Worm (Caenorhabditis elegans) whole organism, young adult: ENCODE data around the gene trpa-1.

Source experiments
- B0336.3 ChIP-seq: fragments of 200-800 bp; sonication (Bioruptor generic); IDR thresholded peaks from 2 replicates; pipeline ENCODE4 v1.3.6; 2022; ENCODE audit warnings: missing genetic modification characterization, missing compliant biosample characterization
- C06A6.2 ChIP-seq: fragments of 200-800 bp; sonication (Bioruptor generic); conservative IDR thresholded peaks from 2 replicates; pipeline ENCODE4 v1.3.6; 2022; ENCODE audit warnings: missing genetic modification characterization, missing compliant biosample characterization
- F22D6.2 ChIP-seq: sonication (generic microtip); optimal IDR thresholded peaks from 2 replicates; lab custom pipeline; 2016; ENCODE audit warnings: mild to moderate bottlenecking, missing genetic modification characterization, missing compliant biosample characterization
- F57C9.4 ChIP-seq: sonication (generic microtip); optimal IDR thresholded peaks from 2 replicates; lab custom pipeline; 2017; ENCODE audit warnings: mild to moderate bottlenecking, missing genetic modification characterization, missing compliant biosample characterization
- T07F8.4 ChIP-seq: sonication (generic microtip); optimal IDR thresholded peaks from 2 replicates; lab custom pipeline; 2016; ENCODE audit warnings: mild to moderate bottlenecking, missing genetic modification characterization, moderate library complexity, missing compliant biosample characterization
- Y53G8AR.9 ChIP-seq: fragments of 200-800 bp; sonication (Bioruptor generic); conservative IDR thresholded peaks from 2 replicates; pipeline ENCODE4 v1.3.6; 2022; ENCODE audit warnings: missing genetic modification reagents, missing genetic modification characterization, missing compliant biosample characterization
- Y56A3A.18 ChIP-seq: fragments of 200-800 bp; sonication (Bioruptor generic); IDR thresholded peaks from 2 replicates; pipeline ENCODE4 v1.3.6; 2022; ENCODE audit warnings: missing genetic modification reagents, missing genetic modification characterization, missing compliant biosample characterization
- Y95B8A.8 ChIP-seq: fragments of 200-800 bp; sonication (Bioruptor generic); IDR thresholded peaks from 2 replicates; pipeline ENCODE4 v1.3.6; 2022; ENCODE audit warnings: missing genetic modification reagents, missing genetic modification characterization, missing compliant biosample characterization
- ama-1 ChIP-seq, 3 experiments: fragments of 150-350 bp in 1 of 3; sonication (generic microtip) in 2 of 3; optimal IDR thresholded peaks; 2 replicates each; lab custom pipeline; 2014 to 2018; ENCODE audit warnings: missing biosample characterization in 2 of 3, missing genetic modification characterization in 2 of 3, missing genetic modification reagents in 2 of 3
- aptf-3 ChIP-seq: fragments of 200-800 bp; sonication (Bioruptor generic); IDR thresholded peaks from 2 replicates; pipeline ENCODE4 v1.3.6; 2022; ENCODE audit warnings: missing genetic modification characterization, missing compliant biosample characterization
- atf-7 ChIP-seq: sonication (generic microtip); optimal IDR thresholded peaks from 2 replicates; lab custom pipeline; 2017; ENCODE audit warnings: mild to moderate bottlenecking, missing genetic modification characterization, missing compliant biosample characterization
- cebp-1 ChIP-seq, 2 experiments: fragments of 200-800 bp in 1 of 2; sonication (Bioruptor generic) in 1 of 2; sonication (generic microtip) in 1 of 2; IDR thresholded peaks in 1 of 2; optimal IDR thresholded peaks in 1 of 2; 2 replicates each; pipeline versions ENCODE4 v1.3.6 to Lab custom; 2017 to 2022; ENCODE audit warnings: missing compliant biosample characterization in 2 of 2, missing genetic modification characterization in 2 of 2, mild to moderate bottlenecking in 1 of 2, missing genetic modification reagents in 1 of 2, moderate library complexity in 1 of 2
- ceh-58 ChIP-seq: fragments of 200-800 bp; sonication (Bioruptor generic); IDR thresholded peaks from 2 replicates; pipeline ENCODE4 v1.3.6; 2022; ENCODE audit warnings: missing genetic modification characterization, missing compliant biosample characterization
- die-1 ChIP-seq: sonication (generic microtip); optimal IDR thresholded peaks from 2 replicates; lab custom pipeline; 2016; ENCODE audit warnings: missing genotype, mild to moderate bottlenecking, missing genetic modification characterization, missing compliant biosample characterization
- efl-1 ChIP-seq: fragments of 150-350 bp; optimal IDR thresholded peaks from 2 replicates; lab custom pipeline; 2014; ENCODE audit warnings: missing biosample characterization, missing genetic modification reagents, missing genetic modification characterization
- ekl-4 ChIP-seq: fragments of 200-800 bp; sonication (Bioruptor generic); IDR thresholded peaks from 2 replicates; pipeline ENCODE4 v1.3.6; 2022; ENCODE audit warnings: missing genetic modification reagents, missing genetic modification characterization, missing compliant biosample characterization
- fkh-3 ChIP-seq: sonication (generic microtip); optimal IDR thresholded peaks from 2 replicates; lab custom pipeline; 2016; ENCODE audit warnings: mild to moderate bottlenecking, missing genetic modification characterization, missing compliant biosample characterization
- hsf-1 ChIP-seq: fragments of 200-800 bp; sonication (Bioruptor generic); IDR thresholded peaks from 2 replicates; pipeline ENCODE4 v1.3.6; 2022; ENCODE audit warnings: missing genetic modification reagents, missing genetic modification characterization, missing compliant biosample characterization
- lag-1 ChIP-seq: fragments of 200-800 bp; sonication (Bioruptor generic); IDR thresholded peaks from 2 replicates; pipeline ENCODE4 v1.3.6; 2022; ENCODE audit warnings: missing genetic modification reagents, missing genetic modification characterization, missing compliant biosample characterization
- lin-26 ChIP-seq: fragments of 200-800 bp; sonication (Bioruptor generic); IDR thresholded peaks from 2 replicates; pipeline ENCODE4 v1.3.6; 2022; ENCODE audit warnings: missing genetic modification reagents, missing genetic modification characterization, missing compliant biosample characterization
- lsy-27 ChIP-seq: sonication (generic microtip); optimal IDR thresholded peaks from 2 replicates; lab custom pipeline; 2017; ENCODE audit warnings: missing genetic modification characterization, mild to moderate bottlenecking, missing compliant biosample characterization, antibody characterized with exemption, missing genotype, borderline replicate concordance; ENCODE audit not compliant: insufficient read depth
- madf-3 ChIP-seq: fragments of 200-800 bp; sonication (Bioruptor generic); IDR thresholded peaks from 2 replicates; pipeline ENCODE4 v1.3.6; 2022; ENCODE audit warnings: missing genetic modification reagents, missing genetic modification characterization, missing compliant biosample characterization
- mcd-1 ChIP-seq: fragments of 200-800 bp; sonication (Bioruptor generic); IDR thresholded peaks from 2 replicates; pipeline ENCODE4 v1.3.6; 2022; ENCODE audit warnings: missing genetic modification reagents, missing genetic modification characterization, missing compliant biosample characterization
- nfya-1 ChIP-seq: sonication (generic microtip); optimal IDR thresholded peaks from 2 replicates; lab custom pipeline; 2017; ENCODE audit warnings: antibody characterized with exemption, missing compliant biosample characterization, missing genetic modification characterization, borderline replicate concordance; ENCODE audit not compliant: insufficient read depth
- snpc-1.3 ChIP-seq: sonication (generic microtip); optimal IDR thresholded peaks from 2 replicates; lab custom pipeline; 2017; ENCODE audit warnings: missing genetic modification characterization, mild to moderate bottlenecking, missing compliant biosample characterization, antibody characterized with exemption, moderate library complexity, missing genotype, missing genetic modification reagents; ENCODE audit not compliant: insufficient read depth
- unc-62 ChIP-seq: fragments of 150-350 bp; optimal IDR thresholded peaks from 2 replicates; lab custom pipeline; 2014; ENCODE audit warnings: missing biosample characterization, missing genetic modification reagents, missing genetic modification characterization
- xnd-1 ChIP-seq: sonication (generic microtip); optimal IDR thresholded peaks from 2 replicates; lab custom pipeline; 2016; ENCODE audit warnings: missing genotype, missing genetic modification reagents, missing genetic modification characterization, missing compliant biosample characterization
- zfh-2 ChIP-seq: fragments of 200-800 bp; sonication (Bioruptor generic); conservative IDR thresholded peaks from 2 replicates; pipeline ENCODE4 v1.3.6; 2022; ENCODE audit warnings: missing genetic modification reagents, missing genetic modification characterization, missing compliant biosample characterization
- ztf-22 ChIP-seq: fragments of 200-800 bp; sonication (Bioruptor generic); optimal IDR thresholded peaks from 2 replicates; lab custom pipeline; 2018; ENCODE audit warnings: mild to moderate bottlenecking, missing genetic modification characterization, moderate library complexity, missing compliant biosample characterization
- ztf-3 ChIP-seq: fragments of 200-800 bp; sonication (Bioruptor generic); optimal IDR thresholded peaks from 2 replicates; lab custom pipeline; 2018; ENCODE audit warnings: mild to moderate bottlenecking, missing genetic modification characterization, missing compliant biosample characterization

The trpa-1 gene

ce11 chrIV:11913295-11913940 lies 49.1 kb downstream of the trpa-1 start (continued):
- TF ChIP-seq cebp-1 (GFP tag; IDR thresholded peaks at IDR 0.05; lab: Robert Waterston, UW) (no peak; the same call in 1 of the 2 replicates), cebp-1 (tag; optimal IDR thresholded peaks at IDR 0.05; lab: Kevin White, UChicago) (peak; percentile 74), lsy-27 (no peak), C06A6.2 (GFP tag; lab: Robert Waterston, UW) (no peak; the same call in 1 of the 2 replicates), efl-1 (GFP tag; lab: Kevin White, UChicago) (no peak), Y56A3A.18 (GFP tag; lab: Robert Waterston, UW) (peak; percentile 80; the same call in 1 of the 2 replicates), xnd-1 (no peak), zfh-2 (GFP tag; lab: Robert Waterston, UW) (no peak), madf-3 (0 out of 2 replicates have a peak, but pooled peaks have one; percentile 40), die-1 (tag; lab: Kevin White, UChicago) (no peak), aptf-3 (GFP tag; lab: Robert Waterston, UW) (no peak), unc-62 (no peak), fkh-3 (tag; lab: Kevin White, UChicago) (no peak), atf-7 (tag; lab: Kevin White, UChicago) (peak; percentile 78), lag-1 (GFP tag; lab: Robert Waterston, UW) (no peak), mcd-1 (GFP tag; lab: Robert Waterston, UW) (no peak; the same call in 1 of the 2 replicates), B0336.3 (GFP tag; lab: Robert Waterston, UW) (peak; percentile 87), F22D6.2 (tag; lab: Kevin White, UChicago) (no peak), ekl-4 (GFP tag; lab: Robert Waterston, UW) (peak; percentile 61), Y53G8AR.9 (peak; percentile 96), ceh-58 (GFP tag; lab: Robert Waterston, UW) (0 out of 2 replicates have a peak, but pooled peaks have one; percentile 8), Y95B8A.8 (GFP tag; lab: Robert Waterston, UW) (peak; percentile 21; the same call in 1 of the 2 replicates), nfya-1 (tag; lab: Kevin White, UChicago) (no peak), hsf-1 (GFP tag; lab: Robert Waterston, UW) (peak; percentile 12; the same call in 1 of the 2 replicates)

- TF ChIP-seq ztf-3 (GFP tag; lab: Kevin White, UChicago) (no peak), Y53G8AR.9 (peak; percentile 68), lin-26 (GFP tag; lab: Robert Waterston, UW) (0 out of 2 replicates have a peak, but pooled peaks have one; percentile 43), T07F8.4 (tag; lab: Kevin White, UChicago) (no peak), xnd-1 (no peak), atf-7 (tag; lab: Kevin White, UChicago) (peak; percentile 85), ztf-22 (GFP tag; lab: Kevin White, UChicago) (no peak), Y95B8A.8 (GFP tag; lab: Robert Waterston, UW) (peak; percentile 56; the same call in 1 of the 2 replicates), F57C9.4 (no peak), die-1 (tag; lab: Kevin White, UChicago) (no peak), snpc-1.3 (tag; lab: Kevin White, UChicago) (no peak), ama-1 (optimal IDR thresholded peaks at IDR 0.05; lab: Kevin White, UChicago) (no peak), ama-1 (GFP tag; optimal IDR thresholded peaks at IDR 0.05; lab: Kevin White, UChicago) (peak in 1 of 2 experiments; percentile 6)
Measured at ce11 chrIV:11914260-11914836, 50.0 kb downstream of the trpa-1 start.
